Fruit fly (Drosophila melanogaster) whole organism, pupa: ENCODE results near the gene Hat1.

Source experiments
- CG10348 ChIP-seq: fragments of 200-800 bp; sonication (Bioruptor generic); IDR thresholded peaks from 2 replicates; pipeline ENCODE4 v1.3.6; 2022; ENCODE audit warnings: missing biosample characterization, missing genetic modification characterization
- CG12605 ChIP-seq: fragments of 200-800 bp; sonication (Bioruptor generic); IDR thresholded peaks from 2 replicates; pipeline ENCODE4 v1.3.6; 2022; ENCODE audit warnings: missing biosample characterization, missing genetic modification characterization
- CG13204 ChIP-seq: fragments of 200-800 bp; sonication (Bioruptor generic); optimal IDR thresholded peaks from 2 replicates; lab custom pipeline; 2018; ENCODE audit warnings: missing biosample characterization, mild to moderate bottlenecking, missing genetic modification characterization, moderate library complexity
- CG14655 ChIP-seq: fragments of 200-800 bp; sonication (Bioruptor generic); optimal IDR thresholded peaks from 3 replicates; lab custom pipeline; 2017; ENCODE audit warnings: mild to moderate bottlenecking, missing biosample characterization, missing genetic modification reagents, missing genetic modification characterization
- CG15710 ChIP-seq: fragments of 200-800 bp; sonication (Bioruptor generic); optimal IDR thresholded peaks from 2 replicates; lab custom pipeline; 2018; ENCODE audit warnings: missing biosample characterization, mild to moderate bottlenecking, missing genetic modification characterization, moderate library complexity
- CG17806 ChIP-seq: fragments of 200-800 bp; sonication (Bioruptor generic); optimal IDR thresholded peaks from 2 replicates; lab custom pipeline; 2018; ENCODE audit warnings: missing biosample characterization, mild to moderate bottlenecking, missing genetic modification characterization, moderate library complexity
- CG32121 ChIP-seq: fragments of 200-800 bp; sonication (Bioruptor generic); IDR thresholded peaks from 2 replicates; pipeline ENCODE4 v1.3.6; 2022; ENCODE audit warnings: missing biosample characterization, missing genetic modification characterization
- CG34367 ChIP-seq: fragments of 200-800 bp; sonication (Bioruptor generic); optimal IDR thresholded peaks from 2 replicates; lab custom pipeline; 2018; ENCODE audit warnings: missing biosample characterization, mild to moderate bottlenecking, missing genetic modification characterization
- CG4496 ChIP-seq: fragments of 200-800 bp; sonication (Bioruptor generic); IDR thresholded peaks from 3 replicates; pipeline ENCODE4 v1.3.6; 2022; ENCODE audit warnings: missing biosample characterization, missing genetic modification characterization
- CG8159 ChIP-seq: fragments of 200-800 bp; sonication (Bioruptor generic); optimal IDR thresholded peaks from 3 replicates; lab custom pipeline; 2018; ENCODE audit warnings: missing biosample characterization, mild to moderate bottlenecking, missing genetic modification characterization, moderate library complexity
- CG8301 ChIP-seq: fragments of 200-800 bp; sonication (Bioruptor generic); optimal IDR thresholded peaks from 2 replicates; lab custom pipeline; 2018; ENCODE audit warnings: missing biosample characterization, mild to moderate bottlenecking, missing genetic modification characterization
- CG9948 ChIP-seq: fragments of 200-800 bp; sonication (Bioruptor generic); optimal IDR thresholded peaks from 2 replicates; lab custom pipeline; 2018; ENCODE audit warnings: missing biosample characterization, mild to moderate bottlenecking, missing genetic modification characterization, moderate library complexity
- D1 ChIP-seq: fragments of 200-800 bp; sonication (Bioruptor generic); optimal IDR thresholded peaks from 2 replicates; lab custom pipeline; 2018; ENCODE audit warnings: missing biosample characterization, mild to moderate bottlenecking, missing genetic modification characterization, moderate library complexity
- EcR ChIP-seq: fragments of 200-800 bp; sonication (Bioruptor generic); optimal IDR thresholded peaks from 3 replicates; lab custom pipeline; 2019; ENCODE audit warnings: missing biosample characterization, missing genetic modification characterization, mild to moderate bottlenecking, moderate library complexity, missing genetic modification reagents
- Ets98B ChIP-seq: fragments of 200-800 bp; sonication (Bioruptor generic); IDR thresholded peaks from 2 replicates; pipeline ENCODE4 v1.3.6; 2022; ENCODE audit warnings: missing biosample characterization, missing genetic modification characterization
- Pif1A ChIP-seq: fragments of 200-800 bp; sonication (Bioruptor generic); optimal IDR thresholded peaks from 3 replicates; lab custom pipeline; 2016; ENCODE audit warnings: missing biosample characterization, missing genetic modification characterization
- Pif1B ChIP-seq: fragments of 200-800 bp; sonication (Bioruptor generic); optimal IDR thresholded peaks from 3 replicates; lab custom pipeline; 2016; ENCODE audit warnings: missing biosample characterization, missing genetic modification characterization
- Snoo ChIP-seq: fragments of 200-800 bp; sonication (Bioruptor generic); optimal IDR thresholded peaks from 3 replicates; lab custom pipeline; 2017; ENCODE audit warnings: missing biosample characterization, mild to moderate bottlenecking, missing genetic modification characterization, inconsistent platforms
- fd96Ca ChIP-seq: fragments of 200-800 bp; sonication (Bioruptor generic); IDR thresholded peaks from 3 replicates; pipeline ENCODE4 v1.3.6; 2022; ENCODE audit warnings: missing biosample characterization, missing genetic modification characterization
- gl ChIP-seq: fragments of 200-800 bp; sonication (Bioruptor generic); optimal IDR thresholded peaks from 2 replicates; lab custom pipeline; 2018; ENCODE audit warnings: missing biosample characterization, mild to moderate bottlenecking, missing genetic modification characterization
- rn ChIP-seq: fragments of 200-800 bp; sonication (Bioruptor generic); IDR thresholded peaks from 2 replicates; pipeline ENCODE4 v1.3.6; 2022; ENCODE audit warnings: missing biosample characterization, missing genetic modification characterization

The Hat1 gene

dm6 chr3R:5789025-5789953 is at the start of gene Hat1, which contains the start of gene Rpn5:
Hat1 (minus strand) TSS chr3R:5789384.
Rpn5 (plus strand) TSS chr3R:5789493.
- TF ChIP-seq CG8159 (tag; lab: Kevin White, UChicago), result peak; percentile 71
- TF ChIP-seq rn (GFP tag; lab: Robert Waterston, UW), result no peak; the same call in 1 of the 2 replicates
- no peak for TF ChIP-seq EcR (GFP tag; lab: Kevin White, UChicago)
- no peak for TF ChIP-seq CG32121
- no peak for TF ChIP-seq CG10348 (GFP tag; lab: Robert Waterston, UW)
- TF ChIP-seq Ets98B, result peak; percentile 56; the same call in 1 of the 2 replicates
- peak; percentile 64; the same call in 2 of the 3 replicates for TF ChIP-seq fd96Ca (GFP tag; lab: Robert Waterston, UW)
- no peak for TF ChIP-seq CG13204 (GFP tag; lab: Kevin White, UChicago)
- peak; percentile 63 for TF ChIP-seq Pif1B (GFP tag; lab: Kevin White, UChicago)
- peak; percentile 70 for TF ChIP-seq Snoo (tag; lab: Kevin White, UChicago)
- TF ChIP-seq Pif1A (GFP tag; lab: Kevin White, UChicago), result peak; percentile 79
- TF ChIP-seq CG15710 (tag; lab: Kevin White, UChicago), result peak; percentile 66
- peak; percentile 68 for TF ChIP-seq CG4496 (GFP tag; lab: Robert Waterston, UW)
- TF ChIP-seq CG8301 (tag; lab: Kevin White, UChicago), result peak; percentile 61
- peak; percentile 49 for TF ChIP-seq CG34367 (tag; lab: Kevin White, UChicago)
- TF ChIP-seq CG17806 (tag; lab: Kevin White, UChicago), result peak; percentile 41
- no peak for TF ChIP-seq CG12605 (GFP tag; lab: Robert Waterston, UW)
- TF ChIP-seq gl (tag; lab: Kevin White, UChicago), result peak; percentile 3
- TF ChIP-seq CG9948 (tag; lab: Kevin White, UChicago), result peak; percentile 54
- peak; percentile 71 for TF ChIP-seq CG14655 (GFP tag; lab: Kevin White, UChicago)
- no peak for TF ChIP-seq D1

- TF ChIP-seq rn (GFP tag; lab: Robert Waterston, UW), result no peak
- TF ChIP-seq CG12605 (GFP tag; lab: Robert Waterston, UW), result no peak
- no peak for TF ChIP-seq CG13204 (GFP tag; lab: Kevin White, UChicago)
- no peak for TF ChIP-seq Snoo (tag; lab: Kevin White, UChicago)
- no peak for TF ChIP-seq D1
- no peak for TF ChIP-seq CG9948 (tag; lab: Kevin White, UChicago)
- TF ChIP-seq CG14655 (GFP tag; lab: Kevin White, UChicago), result peak; percentile 29
- TF ChIP-seq CG4496 (GFP tag; lab: Robert Waterston, UW), result peak; percentile 35; the same call in 1 of the 3 replicates
- no peak for TF ChIP-seq EcR (GFP tag; lab: Kevin White, UChicago)
- TF ChIP-seq Pif1A (GFP tag; lab: Kevin White, UChicago), result peak; percentile 69
- TF ChIP-seq CG32121, result no peak
- peak; percentile 8 for TF ChIP-seq CG17806 (tag; lab: Kevin White, UChicago)
- TF ChIP-seq CG34367 (tag; lab: Kevin White, UChicago), result peak; percentile 51
- peak; percentile 33 for TF ChIP-seq Pif1B (GFP tag; lab: Kevin White, UChicago)
- TF ChIP-seq gl (tag; lab: Kevin White, UChicago), result no peak
- TF ChIP-seq CG15710 (tag; lab: Kevin White, UChicago), result no peak
- no peak for TF ChIP-seq Ets98B
- no peak for TF ChIP-seq CG8159 (tag; lab: Kevin White, UChicago)
- TF ChIP-seq CG8301 (tag; lab: Kevin White, UChicago), result no peak
- TF ChIP-seq CG10348 (GFP tag; lab: Robert Waterston, UW), result no peak
- TF ChIP-seq fd96Ca (GFP tag; lab: Robert Waterston, UW), result no peak
Measured at dm6 chr3R:5838683-5839365, 49.6 kb upstream of the Hat1 start.

- no peak for TF ChIP-seq Pif1B (GFP tag; lab: Kevin White, UChicago)
- no peak for TF ChIP-seq CG10348 (GFP tag; lab: Robert Waterston, UW)
- TF ChIP-seq CG4496 (GFP tag; lab: Robert Waterston, UW), result no peak
- TF ChIP-seq CG17806 (tag; lab: Kevin White, UChicago), result no peak
- no peak for TF ChIP-seq D1
- TF ChIP-seq CG12605 (GFP tag; lab: Robert Waterston, UW), result no peak
- TF ChIP-seq CG9948 (tag; lab: Kevin White, UChicago), result no peak
- no peak for TF ChIP-seq rn (GFP tag; lab: Robert Waterston, UW)
- no peak for TF ChIP-seq CG15710 (tag; lab: Kevin White, UChicago)
- TF ChIP-seq Ets98B, result no peak
- TF ChIP-seq EcR (GFP tag; lab: Kevin White, UChicago), result no peak
- TF ChIP-seq fd96Ca (GFP tag; lab: Robert Waterston, UW), result no peak
- no peak for TF ChIP-seq CG32121
- TF ChIP-seq CG8301 (tag; lab: Kevin White, UChicago), result no peak
- no peak for TF ChIP-seq CG14655 (GFP tag; lab: Kevin White, UChicago)
- no peak for TF ChIP-seq CG8159 (tag; lab: Kevin White, UChicago)
- TF ChIP-seq CG34367 (tag; lab: Kevin White, UChicago), result no peak
- TF ChIP-seq Pif1A (GFP tag; lab: Kevin White, UChicago), result no peak
- TF ChIP-seq Snoo (tag; lab: Kevin White, UChicago), result no peak
Measured at dm6 chr3R:5836536-5836935, 47.4 kb upstream of the Hat1 start.

dm6 chr3R:5833948-5834504 is 44.8 kb upstream of the Hat1 start:
- TF ChIP-seq Snoo (tag; lab: Kevin White, UChicago) (peak; percentile 85), fd96Ca (GFP tag; lab: Robert Waterston, UW) (peak; percentile 97), Ets98B (peak; percentile 96), gl (tag; lab: Kevin White, UChicago) (peak; percentile 55), CG17806 (tag; lab: Kevin White, UChicago) (peak; percentile 76), CG12605 (GFP tag; lab: Robert Waterston, UW) (peak; percentile 90), CG32121 (peak; percentile 92), CG8301 (tag; lab: Kevin White, UChicago) (peak; percentile 95), CG13204 (GFP tag; lab: Kevin White, UChicago) (no peak), rn (GFP tag; lab: Robert Waterston, UW) (peak; percentile 88), CG9948 (tag; lab: Kevin White, UChicago) (no peak), D1 (no peak), CG8159 (tag; lab: Kevin White, UChicago) (peak; percentile 83), EcR (GFP tag; lab: Kevin White, UChicago) (peak; percentile 12), CG34367 (tag; lab: Kevin White, UChicago) (peak; percentile 77), CG14655 (GFP tag; lab: Kevin White, UChicago) (peak; percentile 93), Pif1B (GFP tag; lab: Kevin White, UChicago) (peak; percentile 87), CG15710 (tag; lab: Kevin White, UChicago) (peak; percentile 81), CG4496 (GFP tag; lab: Robert Waterston, UW) (peak; percentile 96), CG10348 (GFP tag; lab: Robert Waterston, UW) (peak; percentile 64; the same call in 1 of the 2 replicates), Pif1A (GFP tag; lab: Kevin White, UChicago) (peak; percentile 89)
